Worm (Caenorhabditis elegans) whole organism, L3 larva: ENCODE measurements around the gene gcy-1.

Source experiments
- R02D3.7 ChIP-seq: fragments of 150-350 bp; optimal IDR thresholded peaks from 2 replicates; lab custom pipeline; 2014; ENCODE audit warnings: missing biosample characterization, missing genetic modification characterization
- ZK546.5 ChIP-seq: sonication (generic microtip); optimal IDR thresholded peaks from 2 replicates; lab custom pipeline; 2017; ENCODE audit warnings: missing biosample characterization, missing genetic modification characterization
- aly-2 ChIP-seq: fragments of 150-350 bp; optimal IDR thresholded peaks from 2 replicates; lab custom pipeline; 2014; ENCODE audit warnings: missing biosample characterization, missing genetic modification characterization
- ama-1 ChIP-seq: fragments of 150-350 bp; optimal IDR thresholded peaks from 2 replicates; lab custom pipeline; 2018
- ceh-16 ChIP-seq: sonication (generic microtip); optimal IDR thresholded peaks from 2 replicates; lab custom pipeline; 2017; ENCODE audit warnings: missing biosample characterization, missing genetic modification characterization
- ceh-28 ChIP-seq: fragments of 150-350 bp; optimal IDR thresholded peaks from 2 replicates; lab custom pipeline; 2014; ENCODE audit warnings: missing biosample characterization, missing genetic modification reagents, missing genetic modification characterization
- ceh-82 ChIP-seq: fragments of 150-350 bp; optimal IDR thresholded peaks from 2 replicates; lab custom pipeline; 2014; ENCODE audit warnings: missing biosample characterization, missing genetic modification characterization
- ceh-9 ChIP-seq: sonication (generic microtip); optimal IDR thresholded peaks from 2 replicates; lab custom pipeline; 2018; ENCODE audit warnings: missing biosample characterization, missing genetic modification characterization
- daf-12 ChIP-seq: fragments of 150-350 bp; optimal IDR thresholded peaks from 2 replicates; lab custom pipeline; 2014; ENCODE audit warnings: missing biosample characterization, missing genetic modification reagents, missing genetic modification characterization
- egl-27 ChIP-seq: sonication (generic microtip); optimal IDR thresholded peaks from 4 replicates; lab custom pipeline; 2017; ENCODE audit warnings: missing biosample characterization, missing genetic modification reagents, missing genetic modification characterization
- egl-5 ChIP-seq: fragments of 150-350 bp; optimal IDR thresholded peaks from 2 replicates; lab custom pipeline; 2017; ENCODE audit warnings: missing biosample characterization, missing genetic modification reagents, missing genetic modification characterization, inconsistent platforms
- elt-1 ChIP-seq: fragments of 150-350 bp; optimal IDR thresholded peaks from 2 replicates; lab custom pipeline; 2014; ENCODE audit warnings: missing biosample characterization, missing genetic modification characterization
- elt-2 ChIP-seq: sonication (generic microtip); optimal IDR thresholded peaks from 2 replicates; lab custom pipeline; 2016; ENCODE audit warnings: missing genetic modification reagents, mild to moderate bottlenecking, missing genetic modification characterization, missing compliant biosample characterization
- elt-3 ChIP-seq, 3 experiments: fragments of 150-350 bp in 1 of 3; sonication (generic microtip) in 2 of 3; optimal IDR thresholded peaks; 2 replicates in 2 of 3; 4 replicates in 1 of 3; lab custom pipeline; 2014 to 2017; ENCODE audit warnings: missing biosample characterization in 3 of 3, missing genetic modification characterization in 3 of 3
- fkh-10 ChIP-seq: sonication (generic microtip); optimal IDR thresholded peaks from 2 replicates; lab custom pipeline; 2017; ENCODE audit warnings: missing biosample characterization, missing genetic modification reagents, missing genetic modification characterization
- fos-1 ChIP-seq: fragments of 150-350 bp; optimal IDR thresholded peaks from 2 replicates; lab custom pipeline; 2014; ENCODE audit warnings: missing biosample characterization, missing genetic modification characterization
- hmg-11 ChIP-seq: sonication (generic microtip); optimal IDR thresholded peaks from 2 replicates; lab custom pipeline; 2016; ENCODE audit warnings: missing genetic modification characterization, missing compliant biosample characterization
- jun-1 ChIP-seq: fragments of 150-350 bp; optimal IDR thresholded peaks from 2 replicates; lab custom pipeline; 2014; ENCODE audit warnings: missing biosample characterization, missing genetic modification reagents, missing genetic modification characterization
- lin-15B ChIP-seq: fragments of 150-350 bp; optimal IDR thresholded peaks from 2 replicates; lab custom pipeline; 2014; ENCODE audit warnings: missing biosample characterization, missing genetic modification characterization
- lin-39 ChIP-seq: fragments of 150-350 bp; optimal IDR thresholded peaks from 2 replicates; lab custom pipeline; 2018; ENCODE audit warnings: missing biosample characterization, missing genetic modification reagents, missing genetic modification characterization
- lsy-12 ChIP-seq: sonication (generic microtip); optimal IDR thresholded peaks from 2 replicates; lab custom pipeline; 2016; ENCODE audit warnings: mild to moderate bottlenecking, missing genetic modification characterization, missing compliant biosample characterization
- mdl-1 ChIP-seq: fragments of 150-350 bp; optimal IDR thresholded peaks from 2 replicates; lab custom pipeline; 2014; ENCODE audit warnings: missing biosample characterization, missing genetic modification characterization
- mml-1 ChIP-seq: fragments of 150-350 bp; sonication (generic microtip); optimal IDR thresholded peaks from 3 replicates; lab custom pipeline; 2014; ENCODE audit warnings: missing biosample characterization, missing genetic modification characterization
- nfya-1 ChIP-seq: sonication (generic microtip); optimal IDR thresholded peaks from 2 replicates; lab custom pipeline; 2017; ENCODE audit warnings: missing genetic modification characterization, mild to moderate bottlenecking, missing compliant biosample characterization, antibody characterized with exemption, moderate library complexity; ENCODE audit not compliant: insufficient read depth
- nhr-12 ChIP-seq: fragments of 150-350 bp; optimal IDR thresholded peaks from 2 replicates; lab custom pipeline; 2014; ENCODE audit warnings: missing biosample characterization, missing genetic modification characterization
- nhr-237 ChIP-seq: fragments of 150-350 bp; optimal IDR thresholded peaks from 2 replicates; lab custom pipeline; 2014; ENCODE audit warnings: missing biosample characterization, missing genetic modification characterization
- nhr-25 ChIP-seq: sonication (generic microtip); optimal IDR thresholded peaks from 2 replicates; lab custom pipeline; 2017; ENCODE audit warnings: missing biosample characterization, missing genetic modification characterization
- nhr-28 ChIP-seq: fragments of 150-350 bp; optimal IDR thresholded peaks from 2 replicates; lab custom pipeline; 2014; ENCODE audit warnings: missing biosample characterization, missing genetic modification characterization
- nhr-67 ChIP-seq: fragments of 150-350 bp; optimal IDR thresholded peaks from 2 replicates; lab custom pipeline; 2014; ENCODE audit warnings: missing biosample characterization, missing genetic modification characterization
- nhr-76 ChIP-seq: fragments of 150-350 bp; sonication (generic microtip); optimal IDR thresholded peaks from 5 replicates; lab custom pipeline; 2014; ENCODE audit warnings: missing biosample characterization, missing genetic modification characterization
- pqm-1 ChIP-seq: fragments of 150-350 bp; optimal IDR thresholded peaks from 2 replicates; lab custom pipeline; 2017; ENCODE audit warnings: missing biosample characterization, missing genetic modification characterization, inconsistent platforms
- snpc-4 ChIP-seq: fragments of 150-350 bp; optimal IDR thresholded peaks from 2 replicates; lab custom pipeline; 2014; ENCODE audit warnings: missing biosample characterization, missing genetic modification characterization
- tbx-2 ChIP-seq: sonication (generic microtip); optimal IDR thresholded peaks from 2 replicates; lab custom pipeline; 2016; ENCODE audit warnings: mild to moderate bottlenecking, missing genetic modification characterization, missing compliant biosample characterization
- unc-39 ChIP-seq: sonication (generic microtip); optimal IDR thresholded peaks from 4 replicates; lab custom pipeline; 2017; ENCODE audit warnings: missing biosample characterization, missing genetic modification characterization
- ztf-11 ChIP-seq: fragments of 150-350 bp; optimal IDR thresholded peaks from 2 replicates; lab custom pipeline; 2014; ENCODE audit warnings: missing biosample characterization, missing genetic modification characterization

Gene gcy-1

DNA sequence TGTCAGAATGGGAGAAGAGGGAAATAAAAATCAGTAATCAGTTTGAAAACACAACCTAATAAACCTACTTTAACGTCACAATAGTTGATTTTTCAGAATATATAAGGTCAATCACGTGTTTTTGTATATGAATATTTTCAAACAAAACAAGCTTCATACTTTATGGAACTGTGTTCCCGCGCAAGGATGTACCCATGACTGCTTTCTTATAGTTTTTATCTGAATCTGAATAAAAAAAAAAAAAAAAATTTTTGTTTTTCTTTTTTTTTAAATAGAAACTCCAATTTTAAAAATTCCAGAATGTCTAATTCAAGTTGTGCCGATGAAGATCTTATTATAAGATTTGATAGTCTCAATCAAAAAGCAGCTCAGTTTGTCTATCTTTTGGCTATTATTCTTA is 11.7 kb upstream of the gcy-1 start, which contains the start of gene sra-2:
sra-2 (plus strand) TSS at position 301 of the 400 bp plus-strand sequence.
- no peak for TF ChIP-seq mdl-1 (tag; lab: Kevin White, UChicago)
- no peak for TF ChIP-seq nfya-1 (tag; lab: Kevin White, UChicago)
- no peak for TF ChIP-seq lsy-12 (tag; lab: Kevin White, UChicago)
- no peak for TF ChIP-seq egl-5 (tag; lab: Kevin White, UChicago)
- TF ChIP-seq egl-27, result no peak
- no peak for TF ChIP-seq elt-1
- TF ChIP-seq snpc-4, result no peak
- no peak for TF ChIP-seq elt-2 (tag; lab: Kevin White, UChicago)
- TF ChIP-seq ceh-16 (tag; lab: Kevin White, UChicago), result no peak
- no peak for TF ChIP-seq tbx-2 (tag; lab: Kevin White, UChicago)
- no peak for TF ChIP-seq elt-3 (tag; optimal IDR thresholded peaks at IDR 0.05; lab: Kevin White, UChicago)
- TF ChIP-seq ztf-11 (tag; lab: Kevin White, UChicago), result no peak
- TF ChIP-seq jun-1, result no peak
- no peak for TF ChIP-seq nhr-25 (tag; lab: Kevin White, UChicago)

DNA sequence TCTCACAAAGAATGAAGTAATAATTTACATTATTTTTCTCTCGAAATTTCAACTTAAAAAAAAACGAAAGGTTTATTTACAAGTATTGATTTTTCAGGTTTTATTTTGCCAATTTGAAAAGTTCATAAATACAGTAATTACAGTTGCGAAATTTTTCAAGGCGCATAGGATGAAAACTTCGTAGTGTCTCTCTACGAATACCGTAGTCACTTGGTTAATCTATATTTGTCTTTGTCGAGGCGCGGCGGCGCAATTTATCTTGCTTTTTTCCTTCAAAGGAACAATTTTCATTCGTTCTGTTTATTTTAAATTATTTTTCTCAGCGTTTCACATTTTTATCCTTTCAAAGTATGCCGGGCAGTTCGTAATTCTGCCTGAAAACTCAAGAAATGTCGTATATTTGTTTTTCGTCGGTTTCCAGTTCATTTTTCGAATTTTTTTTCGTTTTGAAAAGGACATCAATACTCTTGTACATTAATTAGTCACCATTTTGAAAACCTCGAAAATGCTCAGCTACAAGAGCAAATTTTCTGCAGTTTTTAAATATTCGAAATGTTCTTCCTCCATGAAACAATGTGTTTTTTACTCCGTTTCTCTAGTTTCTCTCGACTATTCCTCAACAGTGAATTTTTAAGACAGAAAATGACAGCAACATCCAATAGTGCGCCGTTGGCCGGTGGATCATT is 6.9 kb upstream of the gcy-1 start, which contains the start of gene mex-6:
mex-6 (plus strand) TSS at position 636 of the 686 bp plus-strand sequence.
- no peak for TF ChIP-seq daf-12
- TF ChIP-seq ceh-16 (tag; lab: Kevin White, UChicago), result no peak
- TF ChIP-seq unc-39 (tag; lab: Kevin White, UChicago), result no peak
- TF ChIP-seq snpc-4, result no peak
- no peak for TF ChIP-seq nhr-76 (tag; lab: Kevin White, UChicago)
- TF ChIP-seq R02D3.7, result no peak
- TF ChIP-seq ceh-82 (tag; lab: Kevin White, UChicago), result no peak
- TF ChIP-seq ama-1 (lab: Kevin White, UChicago), result no peak
- no peak for TF ChIP-seq egl-5 (tag; lab: Kevin White, UChicago)
- TF ChIP-seq elt-3 (tag; optimal IDR thresholded peaks at IDR 0.05; lab: Kevin White, UChicago), result no peak
- no peak for TF ChIP-seq pqm-1 (tag; lab: Kevin White, UChicago)
- TF ChIP-seq nhr-28, result no peak
- TF ChIP-seq ZK546.5, result no peak

DNA sequence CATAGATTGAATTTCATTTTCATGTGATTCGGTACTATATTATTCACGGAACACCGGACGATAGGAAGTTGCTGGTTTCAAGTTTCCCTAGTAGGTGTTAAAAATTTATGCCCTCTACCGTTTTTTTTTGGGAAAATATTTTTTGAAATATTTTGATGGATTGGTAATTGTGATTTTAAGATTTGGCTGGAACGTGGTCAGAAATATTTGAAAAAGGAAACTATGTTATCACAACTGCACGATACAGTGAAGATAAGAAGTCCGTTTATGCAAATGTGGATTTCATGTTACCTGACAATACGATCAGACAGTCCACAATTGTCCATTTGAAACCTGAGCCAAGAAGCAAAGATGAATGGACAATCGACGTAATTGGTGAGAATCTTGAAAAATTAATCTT is 6.2 kb upstream of the gcy-1 start, which contains the start of gene AH6.17:
AH6.17 (plus strand) TSS at position 185 of the 400 bp plus-strand sequence.
- no peak for TF ChIP-seq ceh-9 (tag; lab: Kevin White, UChicago)
- no peak for TF ChIP-seq mml-1 (tag; lab: Kevin White, UChicago)
- TF ChIP-seq tbx-2 (tag; lab: Kevin White, UChicago), result no peak
- no peak for TF ChIP-seq nhr-67 (tag; lab: Kevin White, UChicago)
- TF ChIP-seq fkh-10 (GFP tag; lab: Kevin White, UChicago), result no peak
- TF ChIP-seq ama-1 (lab: Kevin White, UChicago), result no peak
- no peak for TF ChIP-seq ZK546.5
- TF ChIP-seq aly-2, result no peak
- no peak for TF ChIP-seq ceh-28 (tag; lab: Kevin White, UChicago)
- no peak for TF ChIP-seq lin-39 (tag; lab: Kevin White, UChicago)
- no peak for TF ChIP-seq hmg-11 (tag; lab: Kevin White, UChicago)
- no peak for TF ChIP-seq jun-1
- TF ChIP-seq egl-27, result no peak

- TF ChIP-seq ceh-28 (tag; lab: Kevin White, UChicago) (no peak), R02D3.7 (no peak), nhr-237 (tag; lab: Kevin White, UChicago) (no peak), unc-39 (tag; lab: Kevin White, UChicago) (no peak), nhr-28 (no peak), ama-1 (lab: Kevin White, UChicago) (no peak), lin-15B (tag; lab: Kevin White, UChicago) (no peak), aly-2 (no peak), nhr-76 (tag; lab: Kevin White, UChicago) (no peak), elt-1 (no peak), jun-1 (no peak), nhr-12 (tag; lab: Kevin White, UChicago) (no peak), ceh-9 (tag; lab: Kevin White, UChicago) (no peak), ztf-11 (tag; lab: Kevin White, UChicago) (no peak), fos-1 (tag; lab: Kevin White, UChicago) (no peak)
These were observed 4.8 kb upstream of the gcy-1 start, which contains the start of gene sra-1 for ce11 chrII:9521570-9521969. sra-1 (minus strand) TSS chrII:9521670.
